Fruit fly (Drosophila melanogaster) whole organism, adult: Measurements from ENCODE around the gene InR.

ENCODE experiments used
- CG11617 ChIP-seq: fragments of 200-800 bp; sonication (Bioruptor generic); optimal IDR thresholded peaks from 2 replicates; lab custom pipeline; 2017; ENCODE audit warnings: mild to moderate bottlenecking, missing biosample characterization, missing genetic modification reagents, missing genetic modification characterization
- CG12768 ChIP-seq: fragments of 200-800 bp; sonication (Bioruptor generic); optimal IDR thresholded peaks from 2 replicates; lab custom pipeline; 2017; ENCODE audit warnings: missing biosample characterization, missing genetic modification characterization, mild to moderate bottlenecking, moderate library complexity, missing genetic modification reagents
- CG14711 ChIP-seq: fragments of 200-800 bp; sonication (Bioruptor generic); optimal IDR thresholded peaks from 2 replicates; lab custom pipeline; 2018; ENCODE audit warnings: missing biosample characterization, mild to moderate bottlenecking, missing genetic modification characterization, moderate library complexity
- CG1620 ChIP-seq: fragments of 200-800 bp; sonication (Bioruptor generic); optimal IDR thresholded peaks from 2 replicates; lab custom pipeline; 2016; ENCODE audit warnings: missing biosample characterization, missing genetic modification characterization
- CG33017 ChIP-seq: fragments of 200-800 bp; sonication (Bioruptor generic); optimal IDR thresholded peaks from 2 replicates; lab custom pipeline; 2018; ENCODE audit warnings: missing biosample characterization, mild to moderate bottlenecking, missing genetic modification characterization, moderate library complexity
- CG5204 ChIP-seq: fragments of 200-800 bp; sonication (Bioruptor generic); optimal IDR thresholded peaks from 2 replicates; lab custom pipeline; 2016; ENCODE audit warnings: missing biosample characterization, missing genetic modification characterization
- CG7045 ChIP-seq: fragments of 200-800 bp; sonication (Bioruptor generic); optimal IDR thresholded peaks from 2 replicates; lab custom pipeline; 2017; ENCODE audit warnings: missing biosample characterization, mild to moderate bottlenecking, missing genetic modification characterization
- CG7101 ChIP-seq: fragments of 200-800 bp; sonication (Bioruptor generic); optimal IDR thresholded peaks from 2 replicates; lab custom pipeline; 2018; ENCODE audit warnings: missing biosample characterization, mild to moderate bottlenecking, missing genetic modification characterization, moderate library complexity
- Clk ChIP-seq: fragments of 200-800 bp; sonication (Bioruptor generic); optimal IDR thresholded peaks from 2 replicates; lab custom pipeline; 2017; ENCODE audit warnings: missing biosample characterization, missing genetic modification characterization
- Crg-1 ChIP-seq: fragments of 200-800 bp; sonication (Bioruptor generic); optimal IDR thresholded peaks from 2 replicates; lab custom pipeline; 2016; ENCODE audit warnings: missing biosample characterization, missing genetic modification characterization
- Hr96 ChIP-seq: fragments of 200-800 bp; sonication (Bioruptor generic); optimal IDR thresholded peaks from 2 replicates; lab custom pipeline; 2016; ENCODE audit warnings: missing biosample characterization, missing genetic modification characterization
- Mnt ChIP-seq: fragments of 200-800 bp; sonication (Bioruptor generic); optimal IDR thresholded peaks from 2 replicates; lab custom pipeline; 2016; ENCODE audit warnings: missing biosample characterization, mild to moderate bottlenecking, missing genetic modification characterization
- bab1 ChIP-seq: fragments of 200-800 bp; sonication (Bioruptor generic); optimal IDR thresholded peaks from 3 replicates; lab custom pipeline; 2019; ENCODE audit warnings: missing biosample characterization, mild to moderate bottlenecking, missing genetic modification characterization, moderate library complexity
- cic ChIP-seq: fragments of 200-800 bp; sonication (Bioruptor generic); optimal IDR thresholded peaks from 2 replicates; lab custom pipeline; 2017; ENCODE audit warnings: missing biosample characterization, mild to moderate bottlenecking, missing genetic modification characterization, moderate library complexity
- cnc ChIP-seq, 2 experiments: fragments of >200 bp; optimal IDR thresholded peaks; 2 replicates each; lab custom pipeline; 2017
- kay ChIP-seq: fragments of 200-800 bp; sonication (Bioruptor generic); peaks from one replicate; lab custom pipeline; 2016; ENCODE audit warnings: missing biosample characterization, missing genetic modification characterization, borderline replicate concordance
- ovo ChIP-seq: fragments of 200-800 bp; sonication (Bioruptor generic); optimal IDR thresholded peaks from 2 replicates; lab custom pipeline; 2016; ENCODE audit warnings: missing biosample characterization, missing genetic modification characterization
- pad ChIP-seq: fragments of 200-800 bp; sonication (Bioruptor generic); optimal IDR thresholded peaks from 3 replicates; lab custom pipeline; 2017; ENCODE audit warnings: missing biosample characterization, missing genetic modification characterization, mild to moderate bottlenecking, moderate library complexity, missing genetic modification reagents
- tj ChIP-seq: fragments of 200-800 bp; sonication (Bioruptor generic); optimal IDR thresholded peaks from 3 replicates; lab custom pipeline; 2017; ENCODE audit warnings: missing biosample characterization, mild to moderate bottlenecking, missing genetic modification characterization, moderate library complexity
- toe ChIP-seq: fragments of 200-800 bp; sonication (Bioruptor generic); optimal IDR thresholded peaks from 2 replicates; lab custom pipeline; 2016; ENCODE audit warnings: missing biosample characterization, missing genetic modification characterization

The InR gene

DNA sequence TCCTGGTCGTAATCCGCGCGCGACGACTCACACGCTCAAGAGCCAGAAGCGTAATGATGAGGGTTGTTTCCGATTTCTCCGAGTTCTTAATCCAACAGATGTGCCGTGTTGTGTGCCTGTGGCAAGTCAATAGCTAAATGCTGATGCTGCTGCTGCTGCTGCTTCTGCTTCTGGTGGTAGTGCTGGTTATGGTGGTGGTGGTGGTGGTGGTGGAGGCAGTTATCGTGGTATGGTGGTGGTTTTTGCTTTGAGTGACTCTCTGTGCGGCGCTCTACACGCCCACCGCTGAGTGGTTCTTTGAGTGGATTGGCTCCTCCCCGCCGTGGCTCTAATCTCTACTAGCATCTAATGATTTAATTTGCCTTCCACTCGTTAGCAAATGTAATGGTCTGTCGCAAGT is 62.1 kb downstream of the InR start, which contains the start of gene slou:
Gene slou, minus strand, starts transcription at position 131 of the 400 bp plus-strand sequence.
- TF ChIP-seq CG11617 (GFP tag; lab: Kevin White, UChicago): no peak
- no peak for TF ChIP-seq pad (GFP tag; lab: Kevin White, UChicago)
- TF ChIP-seq CG12768 (GFP tag; lab: Kevin White, UChicago): no peak
- TF ChIP-seq toe (GFP tag; lab: Kevin White, UChicago): no peak

DNA sequence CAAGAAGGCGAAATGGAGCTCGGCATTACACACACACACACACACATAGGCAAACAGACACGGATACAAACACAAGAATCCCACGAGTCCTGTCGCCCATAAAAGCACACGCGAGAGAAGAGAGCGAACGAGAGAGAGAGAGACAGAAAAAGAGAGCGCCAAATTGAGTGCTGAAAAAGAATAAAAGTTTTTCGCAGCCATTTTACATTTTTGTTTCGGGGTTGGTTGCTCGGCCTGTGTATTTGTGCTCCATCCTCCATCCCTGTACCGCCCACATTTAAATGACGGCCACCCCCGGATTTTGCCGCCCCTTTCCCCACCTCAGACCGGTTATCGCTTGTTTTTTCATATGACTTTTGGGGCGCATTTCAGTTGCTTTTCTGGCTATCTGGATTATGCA is 67.6 kb downstream of the InR start:
- TF ChIP-seq CG11617 (GFP tag; lab: Kevin White, UChicago): no peak
- TF ChIP-seq bab1 (GFP tag; lab: Kevin White, UChicago): no peak

DNA sequence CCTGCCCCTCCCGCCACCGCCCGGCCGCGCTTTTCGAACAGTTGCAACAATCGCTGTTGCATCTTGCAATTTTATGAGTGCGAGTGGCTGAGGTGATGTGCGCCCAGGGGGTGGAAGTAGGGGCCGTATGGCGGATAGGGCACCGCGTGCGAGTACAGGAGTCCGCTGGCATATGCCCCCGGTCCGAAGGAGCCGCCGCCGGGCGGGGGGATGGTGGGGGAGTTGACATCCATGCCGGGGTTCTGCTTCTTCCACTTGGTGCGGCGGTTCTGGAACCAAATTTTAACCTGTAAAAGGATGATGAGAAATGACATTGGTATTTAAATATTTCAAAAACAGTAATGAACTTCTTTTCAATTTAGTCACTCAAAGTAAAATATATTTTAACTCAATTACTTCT is 70.2 kb downstream of the InR start:
- TF ChIP-seq Mnt (GFP tag; lab: Kevin White, UChicago) (no peak), CG11617 (GFP tag; lab: Kevin White, UChicago) (no peak), toe (GFP tag; lab: Kevin White, UChicago) (no peak), ovo (GFP tag; lab: Kevin White, UChicago) (no peak), CG5204 (GFP tag; lab: Kevin White, UChicago) (no peak), Hr96 (no peak), cic (no peak), CG1620 (no peak)

DNA sequence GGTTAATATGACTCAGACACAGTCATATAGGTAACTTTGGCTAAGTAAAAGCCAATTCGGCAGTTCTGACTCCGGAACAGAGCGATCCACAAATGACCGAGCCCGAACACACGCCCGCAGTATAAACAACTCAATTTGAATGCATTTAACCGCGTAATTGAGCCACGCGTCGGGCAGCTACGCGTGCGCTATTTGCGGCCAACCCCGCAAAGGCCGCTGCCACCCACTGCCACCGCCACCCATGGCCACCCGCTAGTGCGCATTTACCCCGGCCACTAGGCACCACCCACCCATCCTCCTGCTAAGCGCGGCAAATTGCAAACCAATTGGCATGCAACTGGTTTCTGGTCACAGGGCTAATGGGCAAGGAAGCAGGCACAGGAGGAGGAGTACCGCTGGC is 75.0 kb downstream of the InR start:
- TF ChIP-seq kay: no peak
- TF ChIP-seq Hr96: no peak
- TF ChIP-seq CG7045 (GFP tag; lab: Kevin White, UChicago): no peak
- no peak for TF ChIP-seq tj (GFP tag; lab: Kevin White, UChicago)
- no peak for TF ChIP-seq cic

DNA sequence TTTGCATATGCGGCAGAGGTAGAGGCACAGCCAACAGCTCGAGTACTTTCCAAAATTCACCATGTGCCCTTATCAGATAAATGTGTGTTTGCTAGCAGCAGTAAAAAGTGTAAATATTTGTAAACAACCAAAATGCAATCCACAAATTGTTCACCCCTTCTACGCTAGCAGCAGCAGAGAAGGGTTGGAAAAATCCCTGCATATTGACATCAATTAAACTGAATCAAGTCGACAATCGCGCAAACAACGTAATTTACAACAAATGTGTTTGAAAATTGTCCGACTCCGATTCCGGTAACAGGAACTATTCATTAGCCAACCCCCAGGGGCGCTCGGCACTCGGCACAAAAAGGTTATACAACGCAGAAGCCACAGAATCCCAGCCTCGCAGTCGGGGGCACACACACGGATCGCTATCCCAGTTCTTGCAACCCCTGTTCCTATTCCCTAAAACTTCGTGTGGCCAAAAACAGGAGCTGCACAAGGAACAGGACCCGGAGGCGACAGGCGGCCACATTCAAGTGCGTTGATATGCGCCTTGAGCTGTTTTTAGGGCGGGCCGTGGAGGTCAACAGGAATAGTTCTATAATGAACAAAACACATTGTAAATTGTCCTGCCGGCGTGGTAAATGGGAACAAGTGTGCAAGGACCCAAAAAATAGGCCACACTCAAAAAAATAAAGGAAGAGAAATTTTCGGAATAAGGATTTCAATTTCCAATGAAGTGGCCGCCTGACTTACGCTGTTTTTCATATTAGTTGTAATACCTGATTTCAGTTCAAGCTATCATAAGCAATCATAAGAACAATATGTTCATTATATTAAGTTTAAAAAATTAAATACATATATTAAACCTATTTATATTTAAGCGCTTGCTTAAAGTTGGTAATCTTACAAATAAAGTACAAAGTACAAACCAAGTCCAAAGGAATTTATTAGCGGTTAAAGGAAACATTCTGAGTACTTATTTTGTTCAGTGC is 84.1 kb downstream of the InR start:
- no peak for TF ChIP-seq CG33017 (tag; lab: Kevin White, UChicago)

DNA sequence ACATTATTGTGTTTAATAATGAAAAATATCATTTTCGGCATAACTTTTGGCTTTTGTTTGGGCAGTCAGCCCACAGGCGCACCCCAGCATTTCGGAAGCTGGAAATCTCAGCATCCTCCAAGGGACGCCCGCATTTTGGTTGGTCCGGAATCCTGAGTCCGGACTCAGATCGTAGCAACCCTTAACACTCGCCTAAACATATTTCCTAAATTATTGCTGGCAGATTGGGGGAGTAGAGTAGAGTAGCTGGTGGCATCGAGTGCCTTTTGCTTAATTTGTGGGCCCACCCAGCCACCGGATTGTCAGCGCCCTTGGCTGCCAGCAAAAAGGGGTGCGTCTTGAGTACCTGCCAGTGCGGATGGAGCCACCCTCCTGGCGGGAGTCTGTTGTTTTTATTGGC is 84.9 kb downstream of the InR start:
- TF ChIP-seq cnc (optimal IDR thresholded peaks at IDR 0.05; lab: Kevin White, UChicago) (no peak), Mnt (GFP tag; lab: Kevin White, UChicago) (no peak), CG1620 (no peak), CG12768 (GFP tag; lab: Kevin White, UChicago) (no peak), Hr96 (no peak), Clk (no peak), ovo (GFP tag; lab: Kevin White, UChicago) (no peak), kay (no peak), toe (GFP tag; lab: Kevin White, UChicago) (no peak)

DNA sequence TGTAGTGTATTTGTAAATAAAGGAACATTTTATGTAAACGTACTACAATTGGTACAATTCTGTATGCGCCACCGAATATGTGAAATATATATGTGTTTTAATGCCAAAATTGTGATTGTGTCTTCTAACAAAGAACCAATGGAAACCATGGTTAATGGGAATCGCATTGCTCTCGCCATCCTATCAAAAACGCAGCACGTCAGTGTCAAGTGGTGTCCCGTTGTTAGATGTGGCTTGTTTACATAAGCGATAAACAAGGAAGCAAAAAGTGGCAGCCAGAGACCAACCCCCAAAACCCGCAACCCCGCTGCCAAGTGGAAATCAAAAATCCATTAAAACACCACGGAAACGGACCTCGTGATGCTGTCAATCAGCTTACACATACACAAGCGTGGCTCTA is 90.6 kb downstream of the InR start:
- TF ChIP-seq pad (GFP tag; lab: Kevin White, UChicago) (no peak), Crg-1 (GFP tag; lab: Kevin White, UChicago) (no peak), CG12768 (GFP tag; lab: Kevin White, UChicago) (no peak), Mnt (GFP tag; lab: Kevin White, UChicago) (no peak), tj (GFP tag; lab: Kevin White, UChicago) (no peak)

DNA sequence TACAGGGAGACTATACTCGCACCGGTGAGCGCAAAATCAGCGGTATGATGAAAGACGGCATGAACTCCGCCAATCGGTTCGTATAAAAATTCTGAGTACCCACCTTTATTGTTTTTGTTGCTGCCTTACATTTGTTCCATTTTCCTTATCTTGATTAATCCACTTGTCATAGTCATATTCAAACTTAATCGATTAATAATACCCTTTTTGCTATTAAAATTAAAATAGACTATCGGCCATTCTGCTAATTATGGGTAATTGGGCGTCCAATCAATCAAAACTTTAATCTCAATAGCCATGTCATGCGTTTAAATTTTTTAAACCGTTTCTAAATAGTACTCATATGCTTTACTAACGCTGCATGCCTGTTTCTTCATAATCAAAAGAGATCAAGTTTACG is 94.5 kb downstream of the InR start:
- no peak for TF ChIP-seq tj (GFP tag; lab: Kevin White, UChicago)
- TF ChIP-seq Crg-1 (GFP tag; lab: Kevin White, UChicago): no peak
- TF ChIP-seq Hr96: no peak
- TF ChIP-seq Clk: no peak
- no peak for TF ChIP-seq CG7045 (GFP tag; lab: Kevin White, UChicago)
- no peak for TF ChIP-seq CG7101 (tag; lab: Kevin White, UChicago)

DNA sequence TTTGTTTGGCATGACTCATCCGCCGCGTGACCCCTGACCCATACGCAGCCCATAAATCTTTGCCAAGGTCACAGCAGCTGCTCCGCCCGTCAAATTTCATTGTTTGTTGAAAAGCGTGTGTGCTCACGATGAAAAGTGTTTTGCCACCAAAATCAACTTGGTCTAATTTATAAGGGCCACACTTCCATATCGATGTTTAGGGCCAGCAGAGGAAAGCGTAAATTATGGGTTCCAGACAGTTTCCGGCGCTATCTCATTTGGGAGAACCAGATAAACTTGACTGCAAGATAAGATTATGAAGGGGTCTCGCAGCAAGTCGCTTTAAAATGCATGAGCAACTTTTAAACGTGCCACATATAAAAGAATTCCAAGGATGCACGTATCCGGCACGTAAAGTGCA is 97.3 kb downstream of the InR start:
- no peak for TF ChIP-seq Mnt (GFP tag; lab: Kevin White, UChicago)
- no peak for TF ChIP-seq ovo (GFP tag; lab: Kevin White, UChicago)
- no peak for TF ChIP-seq CG14711 (tag; lab: Kevin White, UChicago)
- no peak for TF ChIP-seq pad (GFP tag; lab: Kevin White, UChicago)
- no peak for TF ChIP-seq CG33017 (tag; lab: Kevin White, UChicago)
- no peak for TF ChIP-seq Clk
- TF ChIP-seq bab1 (GFP tag; lab: Kevin White, UChicago): no peak
- TF ChIP-seq CG5204 (GFP tag; lab: Kevin White, UChicago): no peak
- TF ChIP-seq CG12768 (GFP tag; lab: Kevin White, UChicago): no peak
- no peak for TF ChIP-seq kay
- TF ChIP-seq CG7101 (tag; lab: Kevin White, UChicago): no peak
- TF ChIP-seq toe (GFP tag; lab: Kevin White, UChicago): no peak
- TF ChIP-seq tj (GFP tag; lab: Kevin White, UChicago): no peak
- TF ChIP-seq Crg-1 (GFP tag; lab: Kevin White, UChicago): no peak
